Fruit fly (Drosophila melanogaster): ENCODE data around the gene sgl.

sgl gene

DNA sequence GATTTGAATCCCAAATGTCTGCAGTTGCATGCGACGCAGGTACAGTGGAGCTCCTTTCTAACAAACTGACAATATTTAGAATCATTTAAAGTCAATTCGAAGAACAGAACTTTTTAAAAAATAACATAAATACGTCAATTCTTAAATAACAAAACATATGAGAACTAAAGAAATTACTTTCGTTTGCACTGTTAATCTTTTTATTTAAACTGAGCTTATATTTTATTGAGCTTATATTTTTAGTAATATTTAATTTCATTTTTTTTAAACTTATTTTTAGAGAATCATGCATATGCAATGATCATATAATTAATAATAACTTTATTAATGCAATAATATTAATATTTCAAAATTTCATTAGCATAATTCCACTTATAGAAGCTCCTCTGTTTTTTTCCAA is 16.0 kb upstream of the sgl start:
- TF ChIP-seq achi (GFP tag; optimal IDR thresholded peaks at IDR 0.05): no peak
- TF ChIP-seq esn (GFP tag; optimal IDR thresholded peaks at IDR 0.05): no peak
- TF ChIP-seq Hr39 (GFP tag; optimal IDR thresholded peaks at IDR 0.05): no peak
- TF ChIP-seq cyc (GFP tag; optimal IDR thresholded peaks at IDR 0.05): no peak
- TF ChIP-seq Hr4 (GFP tag; optimal IDR thresholded peaks at IDR 0.05): no peak
- no peak for TF ChIP-seq spab (GFP tag; optimal IDR thresholded peaks at IDR 0.05)
- no peak for TF ChIP-seq topi (GFP tag; optimal IDR thresholded peaks at IDR 0.05)
- no peak for TF ChIP-seq Smox (GFP tag; optimal IDR thresholded peaks at IDR 0.05)
- no peak for TF ChIP-seq CG6854 (GFP tag; optimal IDR thresholded peaks at IDR 0.05)
- no peak for TF ChIP-seq CG3919 (GFP tag; optimal IDR thresholded peaks at IDR 0.05)
- no peak for TF ChIP-seq Met (GFP tag; optimal IDR thresholded peaks at IDR 0.05)

DNA sequence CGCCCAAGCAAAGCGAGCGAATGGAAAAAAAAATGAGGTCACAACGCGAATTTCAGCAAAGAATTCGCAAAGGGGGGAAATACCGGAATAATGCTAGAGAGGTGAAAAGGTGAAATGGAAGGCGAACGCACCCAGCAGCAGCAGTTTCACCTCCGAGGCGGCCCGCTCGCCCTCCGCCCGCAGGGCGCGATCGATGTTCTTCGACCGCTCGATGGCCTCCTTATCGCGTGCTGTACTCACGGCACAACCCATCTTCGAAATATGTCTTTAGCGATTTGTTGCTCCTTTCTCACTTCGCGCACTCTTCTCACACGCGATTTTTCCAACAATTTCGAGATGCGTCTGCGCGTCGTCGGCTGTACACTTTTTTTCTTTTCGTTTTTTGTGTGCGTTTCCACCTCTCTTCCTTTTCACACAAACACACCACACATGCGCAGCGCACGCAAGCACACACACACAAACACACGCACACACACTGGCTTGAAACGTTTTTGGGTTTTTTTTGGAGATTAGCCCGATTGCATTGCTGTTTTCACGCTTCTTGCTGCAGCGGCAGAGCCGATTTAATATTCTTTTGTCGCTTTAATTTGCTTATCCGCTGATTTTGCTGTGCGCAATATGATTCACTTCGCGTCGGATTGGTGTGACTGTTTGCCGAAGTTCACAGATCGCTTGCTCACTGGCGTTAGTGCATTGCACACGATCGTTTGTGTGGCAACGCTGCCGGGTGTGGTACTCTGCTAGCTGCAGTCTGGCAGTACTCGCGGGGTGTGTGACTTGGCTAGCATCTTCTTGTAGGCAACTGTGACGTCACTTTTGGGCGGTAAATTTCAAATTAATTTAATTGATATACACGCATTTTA is 15.1 kb upstream of the sgl start, which contains the start of gene Galphai:
Gene Galphai (minus strand): TSS at position 658 of the 863 bp plus-strand sequence.
- TF ChIP-seq Eip75B (GFP tag; optimal IDR thresholded peaks at IDR 0.05) (peak; percentile 37), CG4318 (GFP tag; optimal IDR thresholded peaks at IDR 0.05) (no peak), CG3919 (GFP tag; optimal IDR thresholded peaks at IDR 0.05) (peak; percentile 29), vri (GFP tag; optimal IDR thresholded peaks at IDR 0.05) (peak; percentile 46), CG6163 (GFP tag; IDR thresholded peaks at IDR 0.05) (no peak), eg (GFP tag; IDR thresholded peaks at IDR 0.05) (no peak), Eip78C (GFP tag) (peak; percentile 76), CG6854 (GFP tag; optimal IDR thresholded peaks at IDR 0.05) (peak; percentile 56), svp (GFP tag) (peak; percentile 90), CG32006 (GFP tag; optimal IDR thresholded peaks at IDR 0.05) (no peak), Gug (GFP tag; IDR thresholded peaks at IDR 0.05) (no peak), dsx (GFP tag; optimal IDR thresholded peaks at IDR 0.05; ENCODE audit: poor library complexity, severe bottlenecking) (peak; percentile 59), CG1621 (tag; optimal IDR thresholded peaks at IDR 0.05) (peak; percentile 12), CG3032 (tag; optimal IDR thresholded peaks at IDR 0.05) (peak; percentile 27), CG8119 (GFP tag; IDR thresholded peaks at IDR 0.05) (peak; percentile 23; the same call in 1 of the 3 replicates), CG6792 (GFP tag; optimal IDR thresholded peaks at IDR 0.05) (no peak), Sox14 (GFP tag; optimal IDR thresholded peaks at IDR 0.05) (peak; percentile 67), ss (GFP tag; optimal IDR thresholded peaks at IDR 0.05) (peak; percentile 63 to 80), esn (GFP tag; optimal IDR thresholded peaks at IDR 0.05) (peak; percentile 31), topi (GFP tag; optimal IDR thresholded peaks at IDR 0.05) (no peak), Hr4 (GFP tag; optimal IDR thresholded peaks at IDR 0.05) (no peak)

dm6 chr3L:6978757-6979386 is 14.3 kb upstream of the sgl start:
- no peak for TF ChIP-seq cyc (GFP tag; optimal IDR thresholded peaks at IDR 0.05)
- no peak for TF ChIP-seq salr (GFP tag; optimal IDR thresholded peaks at IDR 0.05)
- no peak for TF ChIP-seq pdm3 (GFP tag; optimal IDR thresholded peaks at IDR 0.05)
- no peak for TF ChIP-seq Eip75B (GFP tag; optimal IDR thresholded peaks at IDR 0.05)
- no peak for TF ChIP-seq Hr38 (GFP tag; optimal IDR thresholded peaks at IDR 0.05)
- no peak for TF ChIP-seq fkh (GFP tag; optimal IDR thresholded peaks at IDR 0.05)
- 0 out of 3 replicates have a peak, but pooled peaks have one; percentile 24 for TF ChIP-seq eg (GFP tag; IDR thresholded peaks at IDR 0.05)
- no peak for TF ChIP-seq CG3032 (tag; optimal IDR thresholded peaks at IDR 0.05)
- peak; percentile 29 for TF ChIP-seq vri (GFP tag; optimal IDR thresholded peaks at IDR 0.05)
- no peak for TF ChIP-seq Lpt (GFP tag; optimal IDR thresholded peaks at IDR 0.05)
- no peak for TF ChIP-seq esn (GFP tag; optimal IDR thresholded peaks at IDR 0.05)
- TF ChIP-seq Ets96B (tag; optimal IDR thresholded peaks at IDR 0.05): no peak

All from whole organism, prepupa.